Worm (Caenorhabditis elegans) whole organism, L4 larva: ENCODE measurements around the gene acc-3.

Experiments used
- F10B5.3 ChIP-seq: sonication (generic microtip); optimal IDR thresholded peaks from 2 replicates; lab custom pipeline; 2016; ENCODE audit warnings: mild to moderate bottlenecking, missing genetic modification characterization, missing compliant biosample characterization
- F49E8.2 ChIP-seq: sonication (generic microtip); optimal IDR thresholded peaks from 2 replicates; lab custom pipeline; 2016; ENCODE audit warnings: missing compliant biosample characterization, mild to moderate bottlenecking, missing genetic modification characterization, borderline replicate concordance
- R02D3.7 ChIP-seq: fragments of 150-350 bp; sonication (generic microtip); optimal IDR thresholded peaks from 3 replicates; lab custom pipeline; 2014; ENCODE audit warnings: missing biosample characterization, missing genetic modification characterization
- T20F7.1 ChIP-seq: fragments of 200-800 bp; sonication (Bioruptor generic); optimal IDR thresholded peaks from 2 replicates; lab custom pipeline; 2018; ENCODE audit warnings: mild to moderate bottlenecking, missing genetic modification characterization, missing compliant biosample characterization
- T26A8.4 ChIP-seq: fragments of 200-800 bp; sonication (Bioruptor generic); IDR thresholded peaks from 2 replicates; pipeline ENCODE4 v1.3.6; 2022; ENCODE audit warnings: missing genetic modification characterization, missing compliant biosample characterization
- Y5F2A.4 ChIP-seq: fragments of 200-800 bp; sonication (Bioruptor generic); optimal IDR thresholded peaks from 2 replicates; lab custom pipeline; 2018; ENCODE audit warnings: mild to moderate bottlenecking, missing genetic modification characterization, missing compliant biosample characterization
- ZK546.5 ChIP-seq, 2 experiments: sonication (generic microtip); optimal IDR thresholded peaks; 2 replicates each; lab custom pipeline; 2017; ENCODE audit warnings: missing biosample characterization in 2 of 2, missing genetic modification characterization in 2 of 2
- aha-1 ChIP-seq: fragments of 150-350 bp; peaks from one replicate; lab custom pipeline; 2014; ENCODE audit warnings: missing biosample characterization, missing genetic modification characterization
- arid-1 ChIP-seq: fragments of 200-800 bp; sonication (Bioruptor generic); conservative IDR thresholded peaks from 2 replicates; pipeline ENCODE4 v1.3.6; 2022; ENCODE audit warnings: missing genetic modification reagents, missing genetic modification characterization, missing compliant biosample characterization
- daf-16 ChIP-seq, 3 experiments: sonication (generic microtip); optimal IDR thresholded peaks; 2 replicates each; lab custom pipeline; 2016 to 2017; ENCODE audit warnings: missing genetic modification characterization in 3 of 3, missing genetic modification reagents in 3 of 3, mild to moderate bottlenecking in 2 of 3, missing compliant biosample characterization in 2 of 3, missing biosample characterization in 1 of 3, moderate library complexity in 1 of 3
- daf-19 ChIP-seq: fragments of 200-800 bp; sonication (Bioruptor generic); conservative IDR thresholded peaks from 2 replicates; pipeline ENCODE4 v1.3.6; 2022; ENCODE audit warnings: missing genetic modification characterization, missing compliant biosample characterization
- daf-8 ChIP-seq: fragments of 200-800 bp; sonication (Bioruptor generic); IDR thresholded peaks from 2 replicates; pipeline ENCODE4 v1.3.6; 2022; ENCODE audit warnings: missing genetic modification characterization, missing compliant biosample characterization
- dmd-9 ChIP-seq: fragments of 200-800 bp; sonication (Bioruptor generic); IDR thresholded peaks from 2 replicates; pipeline ENCODE4 v1.3.6; 2022; ENCODE audit warnings: missing genetic modification reagents, missing genetic modification characterization, missing compliant biosample characterization
- duxl-1 ChIP-seq: sonication (generic microtip); optimal IDR thresholded peaks from 2 replicates; lab custom pipeline; 2016; ENCODE audit warnings: mild to moderate bottlenecking, missing genetic modification characterization, moderate library complexity, missing compliant biosample characterization; ENCODE audit not compliant: poor library complexity
- egl-43 ChIP-seq: fragments of 200-800 bp; sonication (Bioruptor generic); IDR thresholded peaks from 2 replicates; pipeline ENCODE4 v1.3.6; 2022; ENCODE audit warnings: missing genetic modification reagents, missing genetic modification characterization, missing compliant biosample characterization
- gei-8 ChIP-seq: fragments of 200-800 bp; sonication (Bioruptor generic); optimal IDR thresholded peaks from 2 replicates; lab custom pipeline; 2018; ENCODE audit warnings: mild to moderate bottlenecking, missing genetic modification characterization, missing compliant biosample characterization
- hif-1 ChIP-seq, 2 experiments: sonication (generic microtip); optimal IDR thresholded peaks; 2 replicates each; lab custom pipeline; 2016 to 2017; ENCODE audit warnings: missing compliant biosample characterization in 2 of 2, missing genetic modification characterization in 2 of 2, missing genetic modification reagents in 2 of 2, missing genotype in 2 of 2, mild to moderate bottlenecking in 1 of 2
- hlh-30 ChIP-seq: sonication (generic microtip); optimal IDR thresholded peaks from 2 replicates; lab custom pipeline; 2017; ENCODE audit warnings: antibody characterized with exemption, mild to moderate bottlenecking, missing genetic modification characterization, missing compliant biosample characterization; ENCODE audit not compliant: insufficient read depth
- hmg-1.1 ChIP-seq: fragments of 200-800 bp; sonication (Bioruptor generic); IDR thresholded peaks from 2 replicates; pipeline ENCODE4 v1.3.6; 2022; ENCODE audit warnings: missing genetic modification reagents, missing genetic modification characterization, missing compliant biosample characterization
- jun-1 ChIP-seq: fragments of 150-350 bp; optimal IDR thresholded peaks from 2 replicates; lab custom pipeline; 2014; ENCODE audit warnings: missing biosample characterization, missing genetic modification reagents, missing genetic modification characterization
- lim-7 ChIP-seq: fragments of 200-800 bp; sonication (Bioruptor generic); IDR thresholded peaks from 2 replicates; pipeline ENCODE4 v1.3.6; 2022; ENCODE audit warnings: missing genetic modification characterization, missing compliant biosample characterization
- lin-15B ChIP-seq: fragments of 150-350 bp; sonication (generic microtip); optimal IDR thresholded peaks from 3 replicates; lab custom pipeline; 2014; ENCODE audit warnings: missing biosample characterization, missing genetic modification characterization
- mdl-1 ChIP-seq, 2 experiments: fragments of 150-350 bp in 1 of 2; sonication (generic microtip) in 1 of 2; optimal IDR thresholded peaks; 2 replicates each; lab custom pipeline; 2014 to 2017; ENCODE audit warnings: missing biosample characterization in 2 of 2, missing genetic modification characterization in 2 of 2
- mdt-29 ChIP-seq: fragments of 200-800 bp; sonication (Bioruptor generic); IDR thresholded peaks from 2 replicates; pipeline ENCODE4 v1.3.6; 2022; ENCODE audit warnings: missing genetic modification reagents, missing genetic modification characterization, missing compliant biosample characterization
- nhr-102 ChIP-seq: sonication (generic microtip); optimal IDR thresholded peaks from 2 replicates; lab custom pipeline; 2016; ENCODE audit warnings: mild to moderate bottlenecking, missing genetic modification characterization, moderate library complexity, missing compliant biosample characterization
- nhr-111 ChIP-seq: fragments of 200-800 bp; sonication (Bioruptor generic); optimal IDR thresholded peaks from 2 replicates; lab custom pipeline; 2018; ENCODE audit warnings: mild to moderate bottlenecking, missing genetic modification characterization, missing compliant biosample characterization
- nhr-28 ChIP-seq: fragments of 150-350 bp; optimal IDR thresholded peaks from 2 replicates; lab custom pipeline; 2014; ENCODE audit warnings: missing biosample characterization, missing genetic modification characterization
- set-16 ChIP-seq: fragments of 200-800 bp; sonication (Bioruptor generic); IDR thresholded peaks from 2 replicates; pipeline ENCODE4 v1.3.6; 2022; ENCODE audit warnings: missing genetic modification reagents, missing genetic modification characterization, missing compliant biosample characterization
- snpc-4 ChIP-seq: fragments of 150-350 bp; optimal IDR thresholded peaks from 2 replicates; lab custom pipeline; 2014; ENCODE audit warnings: missing biosample characterization, missing genetic modification characterization
- unc-130 ChIP-seq: sonication (generic microtip); optimal IDR thresholded peaks from 2 replicates; lab custom pipeline; 2016; ENCODE audit warnings: missing genetic modification reagents, missing genetic modification characterization, missing compliant biosample characterization
- unc-39 ChIP-seq: sonication (generic microtip); optimal IDR thresholded peaks from 2 replicates; lab custom pipeline; 2017; ENCODE audit warnings: missing biosample characterization, missing genetic modification characterization
- unc-62 ChIP-seq, 3 experiments: fragments of 150-350 bp in 1 of 3; sonication (generic microtip); optimal IDR thresholded peaks in 2 of 3; peaks in 1 of 3; 1 replicate in 1 of 3; 2 replicates in 2 of 3; lab custom pipeline; 2014 to 2017; ENCODE audit warnings: missing biosample characterization in 3 of 3, missing genetic modification characterization in 3 of 3, missing genetic modification reagents in 3 of 3, missing genotype in 1 of 3
- zfp-2 ChIP-seq: sonication (generic microtip); optimal IDR thresholded peaks from 2 replicates; lab custom pipeline; 2016; ENCODE audit warnings: mild to moderate bottlenecking, missing genetic modification characterization, missing compliant biosample characterization
- zip-11 ChIP-seq: fragments of 200-800 bp; sonication (Bioruptor generic); IDR thresholded peaks from 2 replicates; pipeline ENCODE4 v1.3.6; 2022; ENCODE audit warnings: missing genetic modification characterization, missing compliant biosample characterization
- ztf-11 ChIP-seq: fragments of 150-350 bp; optimal IDR thresholded peaks from 2 replicates; lab custom pipeline; 2014; ENCODE audit warnings: missing biosample characterization, missing genetic modification characterization
- ztf-7 ChIP-seq: fragments of 150-350 bp; optimal IDR thresholded peaks from 2 replicates; lab custom pipeline; 2014; ENCODE audit warnings: missing biosample characterization, missing genetic modification characterization

The acc-3 gene

DNA sequence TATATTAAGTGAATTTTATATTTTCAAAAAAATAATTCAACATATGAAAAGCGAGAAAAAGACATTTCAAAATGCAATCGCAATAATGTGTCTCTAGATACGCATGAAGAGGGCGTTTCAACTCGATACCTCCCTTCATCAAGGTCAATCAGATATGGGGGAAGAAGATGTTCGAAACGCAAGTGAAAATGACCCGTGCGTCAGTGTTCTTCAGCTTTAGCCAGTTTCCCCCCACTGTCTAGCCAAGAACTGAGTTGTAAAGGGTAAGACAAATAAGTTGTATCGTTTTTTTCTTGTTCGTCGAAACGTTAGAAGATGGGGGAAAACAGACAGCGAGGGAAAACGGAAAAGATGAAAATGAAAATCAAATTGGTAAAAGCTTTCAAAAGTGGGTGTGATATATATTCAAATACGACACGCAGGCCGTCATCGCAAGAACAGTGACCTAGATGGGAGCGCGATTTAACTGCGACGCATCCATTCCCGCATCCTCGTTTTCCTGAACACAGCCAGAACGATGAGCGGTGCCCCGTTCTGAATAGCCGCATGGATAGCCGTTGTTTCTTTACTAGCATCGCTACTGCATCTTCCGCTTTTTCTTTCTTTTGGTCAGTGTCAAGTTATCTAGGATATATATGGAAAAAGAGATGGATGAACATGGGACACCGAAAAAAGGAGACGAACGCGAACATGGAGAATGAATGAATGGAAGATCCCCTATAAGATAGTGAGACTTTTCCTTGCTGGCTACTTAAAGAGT, 32.5 kb downstream of the acc-3 start (continued):
- no peak for TF ChIP-seq hlh-30 (tag; lab: Kevin White, UChicago)
- no peak for TF ChIP-seq snpc-4 (tag; lab: Kevin White, UChicago)
- TF ChIP-seq hmg-1.1 (GFP tag; lab: Robert Waterston, UW), result no peak
- no peak for TF ChIP-seq jun-1 (tag; lab: Kevin White, UChicago)

- TF ChIP-seq unc-62 (GFP tag; optimal IDR thresholded peaks at IDR 0.05 in 1 of 2; lab: Kevin White, UChicago), result peak in 1 of 2 experiments; percentile 79
- no peak for TF ChIP-seq unc-62 (tag; optimal IDR thresholded peaks at IDR 0.05; lab: Kevin White, UChicago)
- peak; percentile 62 for TF ChIP-seq aha-1 (tag; lab: Kevin White, UChicago)
- no peak for TF ChIP-seq nhr-111 (GFP tag; lab: Kevin White, UChicago)
- no peak for TF ChIP-seq Y5F2A.4 (GFP tag; lab: Kevin White, UChicago)
- TF ChIP-seq duxl-1 (tag; lab: Kevin White, UChicago), result no peak
- no peak for TF ChIP-seq hif-1 (tag; optimal IDR thresholded peaks at IDR 0.05; lab: Kevin White, UChicago)
- TF ChIP-seq F49E8.2, result no peak
- TF ChIP-seq lin-15B (tag; lab: Kevin White, UChicago), result no peak
- TF ChIP-seq ZK546.5 (tag; optimal IDR thresholded peaks at IDR 0.05; lab: Kevin White, UChicago), result no peak
- TF ChIP-seq, all 104 proteins: peak for 2
Measured at ce11 chrX:4691148-4691773, 36.0 kb downstream of the acc-3 start, which contains the start of gene K02G10.5. K02G10.5 (minus strand) TSS chrX:4691198.

ce11 chrX:4685579-4685978, 41.7 kb downstream of the acc-3 start:
- TF ChIP-seq T20F7.1 (GFP tag; lab: Kevin White, UChicago) (no peak), daf-19 (GFP tag; lab: Robert Waterston, UW) (no peak), ztf-7 (tag; lab: Kevin White, UChicago) (no peak), F10B5.3 (tag; lab: Kevin White, UChicago) (no peak), hlh-30 (tag; lab: Kevin White, UChicago) (peak; percentile 3), unc-62 (GFP tag; optimal IDR thresholded peaks at IDR 0.05 in 1 of 2; lab: Kevin White, UChicago) (peak in 1 of 2 experiments; percentile 55), unc-62 (tag; optimal IDR thresholded peaks at IDR 0.05; lab: Kevin White, UChicago) (no peak), nhr-28 (tag; lab: Kevin White, UChicago) (peak; percentile 33), R02D3.7 (tag; lab: Kevin White, UChicago) (no peak), lin-15B (tag; lab: Kevin White, UChicago) (no peak), mdl-1 (tag; optimal IDR thresholded peaks at IDR 0.05; lab: Kevin White, UChicago) (peak in 1 of 2 experiments; percentile 23), daf-8 (GFP tag; lab: Robert Waterston, UW) (no peak), egl-43 (GFP tag; lab: Robert Waterston, UW) (no peak), mdt-29 (no peak), lim-7 (GFP tag; lab: Robert Waterston, UW) (no peak)
- TF ChIP-seq, all 104 proteins: peak for 4

ce11 chrX:4682616-4683015, 44.7 kb downstream of the acc-3 start, which contains the start of gene K02G10.15:
K02G10.15 (minus strand) TSS chrX:4682716.
- no peak for TF ChIP-seq unc-39 (tag; lab: Kevin White, UChicago)
- no peak for TF ChIP-seq zfp-2
- no peak for TF ChIP-seq arid-1 (GFP tag; lab: Robert Waterston, UW)
- no peak for TF ChIP-seq daf-8 (GFP tag; lab: Robert Waterston, UW)
- TF ChIP-seq, all 104 proteins: peak for 0

- TF ChIP-seq dmd-9 (GFP tag; lab: Robert Waterston, UW) (no peak), set-16 (GFP tag; lab: Robert Waterston, UW) (no peak), R02D3.7 (tag; lab: Kevin White, UChicago) (no peak), ztf-11 (tag; lab: Kevin White, UChicago) (no peak), nhr-102 (no peak), hlh-30 (tag; lab: Kevin White, UChicago) (no peak), zip-11 (GFP tag; lab: Robert Waterston, UW) (no peak), daf-19 (GFP tag; lab: Robert Waterston, UW) (no peak), aha-1 (tag; lab: Kevin White, UChicago) (no peak), unc-130 (GFP tag; lab: Kevin White, UChicago) (no peak), gei-8 (no peak), T26A8.4 (GFP tag; lab: Robert Waterston, UW) (no peak), daf-16 (GFP tag; optimal IDR thresholded peaks at IDR 0.05; lab: Kevin White, UChicago) (no peak), daf-16 (tag; optimal IDR thresholded peaks at IDR 0.05; lab: Kevin White, UChicago) (no peak), F49E8.2 (no peak), hmg-1.1 (GFP tag; lab: Robert Waterston, UW) (no peak)
Measured at ce11 chrX:4678029-4678428, 49.3 kb downstream of the acc-3 start, which contains the start of gene flp-11. flp-11 (minus strand) TSS chrX:4678129.
